Worm (Caenorhabditis elegans): ENCODE data around the gene Y57G11C.14.

The Y57G11C.14 gene

DNA sequence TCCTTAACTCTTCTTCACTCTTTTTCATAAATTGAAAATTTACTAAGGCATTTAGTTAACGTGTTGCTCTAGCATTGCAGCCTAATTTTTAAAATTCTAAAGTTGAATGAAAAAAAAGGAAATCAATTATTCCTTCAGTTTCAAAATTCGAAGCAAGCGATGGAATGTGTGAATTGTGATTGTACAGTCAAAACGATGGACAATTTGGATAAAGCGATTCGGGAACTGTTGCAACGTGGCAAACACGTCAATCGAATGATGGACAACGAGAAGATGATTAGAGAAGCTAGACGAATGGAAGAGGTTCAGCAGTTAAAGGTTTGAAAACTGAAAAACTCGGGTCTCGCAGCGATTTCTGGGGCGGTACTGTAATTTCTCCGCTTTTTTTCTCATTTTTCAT is at the start of gene Y57G11C.14:
Y57G11C.14 (plus strand) TSS at position 126 of the 400 bp plus-strand sequence.
- TF ChIP-seq cog-1 (tag; optimal IDR thresholded peaks at IDR 0.05): no peak
- no peak for TF ChIP-seq T22C8.4 (GFP tag; IDR thresholded peaks at IDR 0.05)
- TF ChIP-seq klf-2 (GFP tag; conservative IDR thresholded peaks at IDR 0.05): no peak

DNA sequence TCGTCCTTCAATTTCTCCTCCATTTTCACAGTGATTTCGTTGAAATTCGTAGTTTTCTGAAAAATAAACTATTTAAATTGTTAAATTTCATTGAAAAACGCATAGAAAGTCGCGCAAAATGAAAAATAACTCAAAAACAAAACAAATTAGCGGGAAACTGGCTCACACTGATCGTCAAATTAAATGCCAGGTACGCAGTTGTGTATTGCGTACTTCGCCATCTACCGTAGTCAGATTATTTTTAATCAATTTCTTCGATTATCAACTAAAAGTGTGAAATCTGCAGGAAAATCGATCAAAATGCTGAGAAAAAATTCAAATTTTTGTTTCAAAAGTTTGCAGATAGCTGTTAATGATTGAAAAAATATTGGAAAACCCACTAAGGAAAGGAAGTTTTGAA is 44.2 kb upstream of the Y57G11C.14 start, which contains the start of gene Y57G11C.499:
Y57G11C.499 (minus strand) TSS at position 23 of the 400 bp plus-strand sequence.
- TF ChIP-seq cog-1 (tag; optimal IDR thresholded peaks at IDR 0.05) (no peak), ztf-23 (GFP tag; IDR thresholded peaks at IDR 0.05) (no peak), ref-1 (GFP tag; conservative IDR thresholded peaks at IDR 0.05) (no peak), tab-1 (GFP tag; IDR thresholded peaks at IDR 0.05) (no peak), T22C8.4 (GFP tag; IDR thresholded peaks at IDR 0.05) (no peak), flt-1 (GFP tag; IDR thresholded peaks at IDR 0.05) (no peak), klf-2 (GFP tag; conservative IDR thresholded peaks at IDR 0.05) (no peak), med-1 (GFP tag; optimal IDR thresholded peaks at IDR 0.05; ENCODE audit: insufficient read depth) (no peak), ztf-29 (GFP tag; IDR thresholded peaks at IDR 0.05) (no peak)

DNA sequence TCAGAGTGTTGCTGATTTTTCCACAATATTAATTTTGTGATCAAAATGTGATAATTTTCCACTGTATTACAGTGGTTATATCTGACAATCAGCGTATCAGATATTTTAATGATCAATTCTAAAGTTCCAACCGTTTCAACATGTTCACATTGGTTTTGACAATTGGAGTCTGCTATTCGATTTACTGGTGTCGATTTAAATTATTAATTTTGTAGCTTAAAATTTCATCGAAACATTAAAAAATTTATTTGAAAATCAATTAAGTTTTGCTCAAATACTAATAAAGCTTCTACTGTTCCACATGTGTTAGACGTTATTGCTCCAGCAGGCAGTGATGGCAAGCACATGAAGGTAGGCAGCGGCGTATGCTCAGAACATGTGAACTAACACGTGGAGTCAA is 41.3 kb upstream of the Y57G11C.14 start:
- no peak for TF ChIP-seq klf-2 (GFP tag; conservative IDR thresholded peaks at IDR 0.05)
- TF ChIP-seq flt-1 (GFP tag; IDR thresholded peaks at IDR 0.05): no peak
- no peak for TF ChIP-seq ztf-29 (GFP tag; IDR thresholded peaks at IDR 0.05)

DNA sequence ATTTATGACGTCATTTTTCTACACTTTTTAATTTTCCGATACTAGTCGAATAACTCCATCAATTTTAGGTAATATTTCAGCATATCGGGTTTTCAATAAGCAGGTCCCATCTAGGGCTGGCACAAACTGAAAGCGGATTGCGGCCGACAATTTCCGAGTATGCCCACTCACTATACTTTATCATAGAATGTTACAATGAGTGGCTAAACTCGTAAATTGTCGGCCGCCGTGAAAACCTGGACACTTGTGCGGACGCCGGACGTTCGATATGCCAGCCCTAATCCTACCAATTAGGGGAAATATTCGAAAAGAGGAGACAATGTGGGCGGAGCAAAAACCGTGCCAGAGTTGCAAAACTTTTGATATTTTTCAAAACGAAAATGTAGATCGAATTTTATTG is 39.4 kb upstream of the Y57G11C.14 start:
- TF ChIP-seq T22C8.4 (GFP tag; IDR thresholded peaks at IDR 0.05): no peak
- no peak for TF ChIP-seq ztf-29 (GFP tag; IDR thresholded peaks at IDR 0.05)
- no peak for TF ChIP-seq med-1 (GFP tag; optimal IDR thresholded peaks at IDR 0.05; ENCODE audit: insufficient read depth)
- no peak for TF ChIP-seq cog-1 (tag; optimal IDR thresholded peaks at IDR 0.05)
- TF ChIP-seq ztf-23 (GFP tag; IDR thresholded peaks at IDR 0.05): no peak
- TF ChIP-seq klf-2 (GFP tag; conservative IDR thresholded peaks at IDR 0.05): no peak
- TF ChIP-seq tab-1 (GFP tag; IDR thresholded peaks at IDR 0.05): no peak
- no peak for TF ChIP-seq ref-1 (GFP tag; conservative IDR thresholded peaks at IDR 0.05)
- TF ChIP-seq flt-1 (GFP tag; IDR thresholded peaks at IDR 0.05): no peak

DNA sequence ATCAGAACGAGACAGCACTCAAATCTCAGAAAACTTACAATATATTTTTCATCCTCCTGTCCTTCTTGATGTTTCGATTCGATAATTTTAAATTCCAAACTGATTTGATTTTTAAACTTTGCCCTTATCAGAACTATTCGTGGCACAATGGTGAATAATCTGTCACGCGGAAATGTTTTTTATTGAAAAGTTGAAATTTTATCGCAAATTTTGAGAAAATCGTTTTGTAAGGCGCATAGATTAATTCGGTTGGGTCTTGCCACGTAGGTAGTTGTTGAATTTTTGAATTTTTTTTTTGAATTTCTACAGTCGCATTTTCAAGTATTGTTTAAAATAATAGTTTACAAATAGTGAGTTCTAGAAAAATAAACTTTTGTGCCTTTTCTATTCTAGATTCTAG is 38.3 kb upstream of the Y57G11C.14 start, which contains the start of gene ptp-5.2:
ptp-5.2 (minus strand) TSS at position 101 of the 400 bp plus-strand sequence.
- no peak for TF ChIP-seq ztf-29 (GFP tag; IDR thresholded peaks at IDR 0.05)
- no peak for TF ChIP-seq tab-1 (GFP tag; IDR thresholded peaks at IDR 0.05)
- TF ChIP-seq klf-2 (GFP tag; conservative IDR thresholded peaks at IDR 0.05): no peak
- TF ChIP-seq med-1 (GFP tag; optimal IDR thresholded peaks at IDR 0.05; ENCODE audit: insufficient read depth): no peak
- no peak for TF ChIP-seq ref-1 (GFP tag; conservative IDR thresholded peaks at IDR 0.05)
- TF ChIP-seq flt-1 (GFP tag; IDR thresholded peaks at IDR 0.05): no peak
- TF ChIP-seq ztf-23 (GFP tag; IDR thresholded peaks at IDR 0.05): no peak
- TF ChIP-seq T22C8.4 (GFP tag; IDR thresholded peaks at IDR 0.05): no peak
- TF ChIP-seq cog-1 (tag; optimal IDR thresholded peaks at IDR 0.05): no peak

DNA sequence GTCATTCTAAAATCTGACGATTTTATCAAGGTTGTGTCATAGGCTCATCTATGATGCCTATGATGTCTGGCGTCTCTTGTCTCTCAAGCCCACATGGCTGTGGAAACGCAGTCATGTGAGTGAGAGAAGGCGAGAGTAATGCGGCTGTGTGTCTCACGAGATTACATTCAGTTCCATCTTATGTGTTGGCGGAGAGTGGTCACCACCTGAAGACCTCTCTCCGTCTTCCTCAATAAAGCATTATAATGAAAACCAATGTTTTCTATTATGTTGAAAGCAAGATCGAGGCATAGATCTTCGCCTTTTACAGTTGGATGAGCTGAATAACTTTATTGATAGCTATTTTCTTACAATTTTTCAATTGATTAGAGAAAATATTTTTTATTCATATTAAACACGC is 35.8 kb upstream of the Y57G11C.14 start:
- TF ChIP-seq cog-1 (tag; optimal IDR thresholded peaks at IDR 0.05): peak; percentile 12

DNA sequence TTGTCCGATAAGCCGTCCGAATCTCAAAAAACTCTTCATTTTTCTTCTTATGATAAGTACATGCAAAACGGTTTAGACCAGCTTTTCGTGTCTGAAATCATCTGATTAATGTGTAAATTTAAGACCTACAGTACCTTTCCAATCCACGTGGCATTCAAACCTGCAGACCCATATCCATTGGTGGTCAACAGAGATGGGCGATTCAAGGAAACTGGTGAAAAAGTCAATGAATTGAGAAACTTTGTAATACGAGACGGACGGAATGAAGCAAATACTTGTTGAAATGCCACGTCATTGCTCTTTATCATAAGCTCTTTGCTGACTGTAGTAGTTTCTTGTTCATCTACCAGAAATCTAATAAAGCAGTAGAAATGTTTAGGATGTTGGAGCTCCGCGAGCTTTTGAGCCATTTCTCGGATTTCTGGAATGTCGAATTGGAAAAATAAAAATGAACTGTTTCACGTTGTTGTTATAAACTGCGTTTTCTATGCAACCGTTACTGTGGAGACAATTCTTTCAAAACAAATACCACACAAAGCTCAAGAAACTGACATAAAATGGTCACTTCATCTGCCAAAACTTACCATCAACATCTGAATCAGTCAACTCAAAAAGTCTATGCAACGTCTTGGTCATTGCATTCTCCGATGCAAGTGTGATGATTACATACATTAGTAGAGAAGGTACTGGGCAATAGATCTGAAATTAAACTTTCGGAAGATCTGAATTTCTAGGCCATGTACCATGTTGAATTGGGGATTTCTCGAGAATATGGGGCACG is 35.0 kb upstream of the Y57G11C.14 start:
- TF ChIP-seq cog-1 (tag; optimal IDR thresholded peaks at IDR 0.05): no peak
- TF ChIP-seq ztf-23 (GFP tag; IDR thresholded peaks at IDR 0.05): no peak
- no peak for TF ChIP-seq flt-1 (GFP tag; IDR thresholded peaks at IDR 0.05)
- TF ChIP-seq ztf-29 (GFP tag; IDR thresholded peaks at IDR 0.05): no peak
- TF ChIP-seq med-1 (GFP tag; optimal IDR thresholded peaks at IDR 0.05; ENCODE audit: insufficient read depth): no peak

DNA sequence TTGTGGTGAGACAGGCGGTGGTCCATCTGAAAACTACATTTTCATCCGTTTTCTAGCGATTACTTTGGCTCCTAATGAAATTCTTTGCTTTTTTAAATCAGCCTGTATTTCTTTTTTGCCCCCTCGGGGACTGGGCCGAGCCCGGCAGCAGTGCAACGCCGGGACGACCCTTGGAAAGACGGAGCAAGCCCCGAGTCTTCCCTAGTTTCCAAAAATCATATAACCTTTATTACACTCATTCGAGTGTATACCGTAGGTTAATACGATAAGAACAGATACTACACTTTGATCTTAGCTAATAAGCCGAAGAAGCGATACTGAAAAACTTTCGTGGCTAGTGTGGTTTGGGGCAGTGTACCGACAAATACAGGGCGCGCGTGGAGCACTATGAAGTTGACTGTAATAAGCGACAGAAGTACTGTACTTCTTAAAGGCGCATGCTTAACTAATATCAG is 34.4 kb upstream of the Y57G11C.14 start:
- TF ChIP-seq ztf-29 (GFP tag; IDR thresholded peaks at IDR 0.05): no peak
- no peak for TF ChIP-seq T22C8.4 (GFP tag; IDR thresholded peaks at IDR 0.05)
- TF ChIP-seq cog-1 (tag; optimal IDR thresholded peaks at IDR 0.05): no peak
- TF ChIP-seq med-1 (GFP tag; optimal IDR thresholded peaks at IDR 0.05; ENCODE audit: insufficient read depth): no peak
- TF ChIP-seq ref-1 (GFP tag; conservative IDR thresholded peaks at IDR 0.05): no peak
- TF ChIP-seq ztf-23 (GFP tag; IDR thresholded peaks at IDR 0.05): no peak
- no peak for TF ChIP-seq tab-1 (GFP tag; IDR thresholded peaks at IDR 0.05)
- TF ChIP-seq flt-1 (GFP tag; IDR thresholded peaks at IDR 0.05): no peak
- no peak for TF ChIP-seq klf-2 (GFP tag; conservative IDR thresholded peaks at IDR 0.05)

DNA sequence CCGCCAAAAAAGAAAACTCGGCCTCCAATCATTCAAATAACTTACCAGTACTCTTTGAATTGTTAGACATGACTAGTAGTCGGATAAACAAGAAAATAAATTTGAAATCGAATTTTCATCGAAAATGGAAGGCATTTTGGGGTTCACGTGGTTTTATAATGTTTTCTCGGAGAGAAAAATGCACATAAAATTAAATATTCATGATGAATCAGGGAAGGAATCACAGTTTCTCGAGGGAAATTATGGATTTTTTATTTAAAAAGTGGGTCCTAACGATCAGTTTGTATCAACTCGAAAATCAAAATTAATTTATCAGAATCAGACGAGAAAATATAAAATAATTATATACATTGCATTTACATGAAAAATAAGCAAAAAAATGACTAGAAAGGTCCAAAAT is 33.8 kb upstream of the Y57G11C.14 start, which contains the start of gene Y57G11C.5:
Y57G11C.5 (minus strand) TSS at position 101 of the 400 bp plus-strand sequence.
- no peak for TF ChIP-seq ref-1 (GFP tag; conservative IDR thresholded peaks at IDR 0.05)
- TF ChIP-seq ztf-29 (GFP tag; IDR thresholded peaks at IDR 0.05): no peak
- no peak for TF ChIP-seq med-1 (GFP tag; optimal IDR thresholded peaks at IDR 0.05; ENCODE audit: insufficient read depth)
- no peak for TF ChIP-seq tab-1 (GFP tag; IDR thresholded peaks at IDR 0.05)

DNA sequence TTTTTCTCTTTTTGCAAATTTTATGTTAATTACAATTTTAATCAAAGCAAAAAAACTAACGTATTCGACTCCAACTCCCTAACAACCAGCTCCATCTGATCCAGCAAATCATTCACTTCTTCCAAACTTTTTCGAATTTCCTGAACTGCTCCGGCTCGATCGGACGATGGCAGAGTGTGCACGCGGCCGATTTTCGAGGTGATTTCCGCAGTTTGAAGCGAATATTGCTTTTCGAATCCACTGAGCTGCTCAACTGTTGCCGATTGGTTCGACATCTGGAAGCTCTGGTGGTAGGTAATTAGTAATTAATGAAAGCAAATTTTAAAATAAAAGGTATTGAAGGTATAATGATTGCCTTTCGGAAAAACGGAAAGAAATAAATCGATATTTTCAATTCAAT is 32.7 kb upstream of the Y57G11C.14 start, which contains the start of gene vti-1:
vti-1 (minus strand) TSS at position 284 of the 400 bp plus-strand sequence.
- TF ChIP-seq flt-1 (GFP tag; IDR thresholded peaks at IDR 0.05) (no peak), klf-2 (GFP tag; conservative IDR thresholded peaks at IDR 0.05) (no peak), med-1 (GFP tag; optimal IDR thresholded peaks at IDR 0.05; ENCODE audit: insufficient read depth) (no peak), T22C8.4 (GFP tag; IDR thresholded peaks at IDR 0.05) (no peak), ztf-23 (GFP tag; IDR thresholded peaks at IDR 0.05) (no peak), ztf-29 (GFP tag; IDR thresholded peaks at IDR 0.05) (no peak), ref-1 (GFP tag; conservative IDR thresholded peaks at IDR 0.05) (no peak), tab-1 (GFP tag; IDR thresholded peaks at IDR 0.05) (no peak), cog-1 (tag; optimal IDR thresholded peaks at IDR 0.05) (no peak)
